Worm (Caenorhabditis elegans): ENCODE measurements around the gene srx-134.

srx-134 gene

ce11 chrV:13848379-13848778, 7.9 kb downstream of the srx-134 start, which contains the start of gene srx-133:
Gene srx-133 (plus strand): TSS chrV:13848679.
- TF ChIP-seq T07F8.4 (tag; optimal IDR thresholded peaks at IDR 0.05) (no peak), mxl-1 (tag; optimal IDR thresholded peaks at IDR 0.05) (no peak)

ce11 chrV:13845136-13845535, 11.1 kb downstream of the srx-134 start, which contains the start of gene srx-131:
Gene srx-131 (plus strand): TSS chrV:13845436.
- TF ChIP-seq madf-3 (GFP tag; IDR thresholded peaks at IDR 0.05): no peak
- TF ChIP-seq lin-26 (GFP tag; IDR thresholded peaks at IDR 0.05): no peak
- TF ChIP-seq B0035.1 (tag; optimal IDR thresholded peaks at IDR 0.05): no peak
- TF ChIP-seq rpc-1 (optimal IDR thresholded peaks at IDR 0.05): no peak
- no peak for TF ChIP-seq rpc-1 (tag; optimal IDR thresholded peaks at IDR 0.05)
- no peak for TF ChIP-seq aptf-3 (GFP tag; IDR thresholded peaks at IDR 0.05)
- no peak for TF ChIP-seq unc-130 (GFP tag; optimal IDR thresholded peaks at IDR 0.05)
- TF ChIP-seq sea-2 (GFP tag; IDR thresholded peaks at IDR 0.05): no peak
- TF ChIP-seq madf-10 (tag; optimal IDR thresholded peaks at IDR 0.05): no peak
- no peak for TF ChIP-seq bed-2 (GFP tag; IDR thresholded peaks at IDR 0.05)
- no peak for TF ChIP-seq gei-17 (GFP tag; optimal IDR thresholded peaks at IDR 0.05)
- TF ChIP-seq nhr-90 (tag; optimal IDR thresholded peaks at IDR 0.05): no peak
- TF ChIP-seq egl-18 (GFP tag; IDR thresholded peaks at IDR 0.05): no peak
- TF ChIP-seq dox-1 (GFP tag; IDR thresholded peaks at IDR 0.05): no peak
- TF ChIP-seq bed-1 (GFP tag; IDR thresholded peaks at IDR 0.05): no peak
- no peak for TF ChIP-seq mel-28 (tag; optimal IDR thresholded peaks at IDR 0.05; ENCODE audit: borderline replicate concordance)
- no peak for TF ChIP-seq rec-8 (tag; optimal IDR thresholded peaks at IDR 0.05)
- no peak for TF ChIP-seq F37B4.10 (GFP tag; IDR thresholded peaks at IDR 0.05)
- TF ChIP-seq ceh-27 (GFP tag; optimal IDR thresholded peaks at IDR 0.05): no peak
- no peak for TF ChIP-seq ama-1 (optimal IDR thresholded peaks at IDR 0.05)
- no peak for TF ChIP-seq ama-1 (GFP tag; optimal IDR thresholded peaks at IDR 0.05)

DNA sequence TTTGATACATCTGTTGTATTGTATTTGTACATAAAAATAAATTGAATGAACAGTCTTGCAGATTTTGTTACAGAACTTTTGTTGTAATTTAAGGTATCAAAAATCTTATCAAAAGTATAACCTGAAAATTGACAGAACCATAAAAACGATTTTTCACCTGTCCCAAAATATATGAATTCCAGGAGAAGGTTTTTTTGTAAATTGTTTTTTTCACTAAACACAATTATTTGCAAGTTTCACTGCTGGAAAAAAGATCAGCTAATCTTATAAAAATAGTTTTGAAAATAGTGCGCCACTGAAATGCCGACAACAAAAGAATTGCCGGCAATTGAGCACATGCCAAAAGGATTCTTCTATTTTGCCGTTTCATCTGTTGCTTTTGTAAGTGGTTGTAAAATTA, 13.1 kb downstream of the srx-134 start, which contains the start of gene srx-130:
TSS of gene srx-130 (plus strand) at position 301 of the 400 bp plus-strand sequence.
- TF ChIP-seq athp-1 (tag; optimal IDR thresholded peaks at IDR 0.05): no peak
- TF ChIP-seq let-607 (tag; optimal IDR thresholded peaks at IDR 0.05): no peak
- no peak for TF ChIP-seq nfya-1 (tag; optimal IDR thresholded peaks at IDR 0.05; ENCODE audit: borderline replicate concordance, insufficient read depth)
- TF ChIP-seq lin-26 (GFP tag; IDR thresholded peaks at IDR 0.05): no peak
- TF ChIP-seq Y53F4B.3 (GFP tag; IDR thresholded peaks at IDR 0.05): no peak
- no peak for TF ChIP-seq sptf-2 (GFP tag; optimal IDR thresholded peaks at IDR 0.05)
- TF ChIP-seq gei-17 (GFP tag; optimal IDR thresholded peaks at IDR 0.05): no peak
- no peak for TF ChIP-seq nfya-2 (GFP tag; IDR thresholded peaks at IDR 0.05)
- no peak for TF ChIP-seq rcor-1 (GFP tag; IDR thresholded peaks at IDR 0.05)

- TF ChIP-seq snpc-1.1 (tag; optimal IDR thresholded peaks at IDR 0.05; ENCODE audit: insufficient read depth): no peak
- no peak for TF ChIP-seq ztf-28 (GFP tag; IDR thresholded peaks at IDR 0.05)
- no peak for TF ChIP-seq B0336.3 (GFP tag; IDR thresholded peaks at IDR 0.05)
- no peak for TF ChIP-seq nhr-27 (tag; optimal IDR thresholded peaks at IDR 0.05)
- TF ChIP-seq cebp-2 (GFP tag; IDR thresholded peaks at IDR 0.05): no peak
- TF ChIP-seq tbx-9 (tag; optimal IDR thresholded peaks at IDR 0.05; ENCODE audit: borderline replicate concordance): no peak
- TF ChIP-seq nhr-179 (tag; optimal IDR thresholded peaks at IDR 0.05): no peak
- TF ChIP-seq gei-17 (GFP tag; optimal IDR thresholded peaks at IDR 0.05): no peak
- TF ChIP-seq rcor-1 (GFP tag; IDR thresholded peaks at IDR 0.05): no peak
- TF ChIP-seq snpc-1.3 (tag; optimal IDR thresholded peaks at IDR 0.05; ENCODE audit: insufficient read depth): no peak
- no peak for TF ChIP-seq zfh-2 (GFP tag; conservative IDR thresholded peaks at IDR 0.05)
- no peak for TF ChIP-seq sptf-2 (GFP tag; optimal IDR thresholded peaks at IDR 0.05)
- no peak for TF ChIP-seq mcd-1 (GFP tag; IDR thresholded peaks at IDR 0.05)
Observed at ce11 chrV:13840909-13841308, 15.4 kb downstream of the srx-134 start, which contains the start of gene srx-17. Gene srx-17 (plus strand): TSS chrV:13841209.
